Fruit fly (Drosophila melanogaster) whole organism, embryonic: Measurements from ENCODE around the gene CG17754.
A peak's percentile ranks its signal among the peaks of the same experiment; 100 is the strongest.

ENCODE experiments used
- CG10431 ChIP-seq: fragments of 200-800 bp; sonication (Bioruptor generic); optimal IDR thresholded peaks from 3 replicates; lab custom pipeline; 2018; ENCODE audit warnings: missing biosample characterization, mild to moderate bottlenecking, missing genetic modification characterization
- CG10979 ChIP-seq: fragments of 200-800 bp; sonication (Bioruptor generic); optimal IDR thresholded peaks from 2 replicates; lab custom pipeline; 2018; ENCODE audit warnings: missing biosample characterization, mild to moderate bottlenecking, missing genetic modification characterization, moderate library complexity
- CG11093 ChIP-seq: fragments of 200-800 bp; sonication (Bioruptor generic); IDR thresholded peaks from 3 replicates; pipeline ENCODE4 v1.3.6; 2022; ENCODE audit warnings: missing biosample characterization, missing genetic modification characterization
- CG14441 ChIP-seq: fragments of 200-800 bp; sonication (Bioruptor generic); IDR thresholded peaks from 2 replicates; pipeline ENCODE4 v1.3.6; 2022; ENCODE audit warnings: missing biosample characterization, missing genetic modification characterization
- CG15073 ChIP-seq: fragments of 200-800 bp; sonication (Bioruptor generic); optimal IDR thresholded peaks from 2 replicates; lab custom pipeline; 2016; ENCODE audit warnings: missing biosample characterization, missing genetic modification characterization
- CG15514 ChIP-seq: fragments of 200-800 bp; sonication (Bioruptor generic); optimal IDR thresholded peaks from 3 replicates; lab custom pipeline; 2017; ENCODE audit warnings: missing biosample characterization, missing genetic modification characterization, mild to moderate bottlenecking, moderate library complexity, missing genetic modification reagents
- CG15601 ChIP-seq: fragments of 200-800 bp; sonication (Bioruptor generic); optimal IDR thresholded peaks from 3 replicates; lab custom pipeline; 2019; ENCODE audit warnings: missing biosample characterization, mild to moderate bottlenecking, missing genetic modification characterization, moderate library complexity
- CG17568 ChIP-seq: fragments of 200-800 bp; sonication (Bioruptor generic); optimal IDR thresholded peaks from 2 replicates; lab custom pipeline; 2018; ENCODE audit warnings: missing biosample characterization, mild to moderate bottlenecking, missing genetic modification characterization, moderate library complexity
- CG17612 ChIP-seq: fragments of 200-800 bp; sonication (Bioruptor generic); IDR thresholded peaks from 2 replicates; pipeline ENCODE4 v1.3.6; 2022; ENCODE audit warnings: missing biosample characterization, missing genetic modification characterization
- CG32767 ChIP-seq: fragments of 200-800 bp; sonication (Bioruptor generic); IDR thresholded peaks from 2 replicates; pipeline ENCODE4 v1.3.6; 2022; ENCODE audit warnings: missing biosample characterization, missing genetic modification characterization
- CG3847 ChIP-seq: fragments of 200-800 bp; sonication (Bioruptor generic); IDR thresholded peaks from 2 replicates; pipeline ENCODE4 v1.3.6; 2022; ENCODE audit warnings: missing biosample characterization, missing genetic modification characterization
- CG6254 ChIP-seq: fragments of 200-800 bp; sonication (Bioruptor generic); optimal IDR thresholded peaks from 3 replicates; lab custom pipeline; 2017; ENCODE audit warnings: mild to moderate bottlenecking, missing biosample characterization, missing genetic modification reagents, missing genetic modification characterization
- CG6272 ChIP-seq: fragments of 200-800 bp; sonication (Bioruptor generic); IDR thresholded peaks from 2 replicates; pipeline ENCODE4 v1.3.6; 2022; ENCODE audit warnings: missing biosample characterization, missing genetic modification characterization
- CG7357 ChIP-seq: fragments of 200-800 bp; sonication (Bioruptor generic); IDR thresholded peaks from 3 replicates; pipeline ENCODE4 v1.3.6; 2022; ENCODE audit warnings: missing biosample characterization, missing genetic modification characterization
- CG8089 ChIP-seq: fragments of 200-800 bp; sonication (Bioruptor generic); optimal IDR thresholded peaks from 3 replicates; lab custom pipeline; 2016; ENCODE audit warnings: missing biosample characterization, missing genetic modification characterization
- CG8388 ChIP-seq: fragments of 200-800 bp; sonication (Bioruptor generic); optimal IDR thresholded peaks from 2 replicates; lab custom pipeline; 2019; ENCODE audit warnings: missing biosample characterization, mild to moderate bottlenecking, missing genetic modification characterization, moderate library complexity
- CG9215 ChIP-seq: fragments of 200-800 bp; sonication (Bioruptor generic); IDR thresholded peaks from 2 replicates; pipeline ENCODE4 v1.3.6; 2022; ENCODE audit warnings: missing biosample characterization, missing genetic modification characterization
- CG9876 ChIP-seq: fragments of 200-800 bp; sonication (Bioruptor generic); optimal IDR thresholded peaks from 2 replicates; lab custom pipeline; 2016; ENCODE audit warnings: missing biosample characterization, missing genetic modification characterization
- CkIIα-i1 ChIP-seq: fragments of 200-800 bp; sonication (Bioruptor generic); IDR thresholded peaks from 2 replicates; pipeline ENCODE4 v1.3.6; 2022; ENCODE audit warnings: missing biosample characterization, missing genetic modification characterization
- Dfd ChIP-seq, 2 experiments: fragments of >200 bp; optimal IDR thresholded peaks; 2 replicates each; lab custom pipeline; 2017; ENCODE audit warnings: missing biosample characterization in 2 of 2, missing genetic modification characterization in 2 of 2
- Dip2 ChIP-seq: fragments of 200-800 bp; sonication (Bioruptor generic); IDR thresholded peaks from 2 replicates; pipeline ENCODE4 v1.3.6; 2022; ENCODE audit warnings: missing biosample characterization, missing genetic modification characterization
- HLH54F ChIP-seq: fragments of 200-800 bp; sonication (Bioruptor generic); optimal IDR thresholded peaks from 3 replicates; lab custom pipeline; 2016; ENCODE audit warnings: missing biosample characterization, missing genetic modification characterization
- Hr51 ChIP-seq, 2 experiments: fragments of 200-800 bp; sonication (Bioruptor generic); optimal IDR thresholded peaks; 2 replicates in 1 of 2; 3 replicates in 1 of 2; lab custom pipeline; 2016 to 2018; ENCODE audit warnings: missing biosample characterization in 2 of 2, missing genetic modification characterization in 2 of 2, mild to moderate bottlenecking in 1 of 2, moderate library complexity in 1 of 2
- Sry-β ChIP-seq: fragments of 200-800 bp; sonication (Bioruptor generic); optimal IDR thresholded peaks from 2 replicates; lab custom pipeline; 2018; ENCODE audit warnings: missing biosample characterization, mild to moderate bottlenecking, missing genetic modification characterization, moderate library complexity
- Trl ChIP-seq, 3 experiments: fragments of >200 bp in 2 of 3; fragments of 200-800 bp in 1 of 3; sonication (Bioruptor generic) in 1 of 3; optimal IDR thresholded peaks; 2 replicates in 1 of 3; 3 replicates in 2 of 3; lab custom pipeline; 2016 to 2017; ENCODE audit warnings: missing biosample characterization in 1 of 3, missing genetic modification characterization in 1 of 3
- Xbp1 ChIP-seq: fragments of 200-800 bp; sonication (Bioruptor generic); optimal IDR thresholded peaks from 3 replicates; lab custom pipeline; 2016; ENCODE audit warnings: missing biosample characterization, mild to moderate bottlenecking, missing genetic modification characterization
- ase ChIP-seq: fragments of 200-800 bp; sonication (Bioruptor generic); IDR thresholded peaks from 3 replicates; pipeline ENCODE4 v1.3.6; 2022; ENCODE audit warnings: missing biosample characterization, missing genetic modification characterization
- ato ChIP-seq: fragments of 200-800 bp; sonication (Bioruptor generic); IDR thresholded peaks from 2 replicates; pipeline ENCODE4 v1.3.6; 2022; ENCODE audit warnings: missing biosample characterization, missing genetic modification characterization; ENCODE audit not compliant: partially characterized antibody
- bigmax ChIP-seq: fragments of 200-800 bp; sonication (Bioruptor generic); optimal IDR thresholded peaks from 2 replicates; lab custom pipeline; 2018; ENCODE audit warnings: missing biosample characterization, mild to moderate bottlenecking, missing genetic modification characterization
- bsh ChIP-seq, 2 experiments: fragments of 200-800 bp; sonication (Bioruptor generic); optimal IDR thresholded peaks; 2 replicates each; lab custom pipeline; 2017 to 2018; ENCODE audit warnings: mild to moderate bottlenecking in 2 of 2, missing biosample characterization in 2 of 2, missing genetic modification characterization in 2 of 2, moderate library complexity in 1 of 2
- cad ChIP-seq: fragments of >200 bp; optimal IDR thresholded peaks from 2 replicates; lab custom pipeline; 2017; ENCODE audit warnings: missing biosample characterization, missing genetic modification characterization
- caup ChIP-seq: fragments of 200-800 bp; sonication (Bioruptor generic); optimal IDR thresholded peaks from 3 replicates; lab custom pipeline; 2017; ENCODE audit warnings: missing biosample characterization, mild to moderate bottlenecking, missing genetic modification characterization, moderate library complexity; ENCODE audit not compliant: severe bottlenecking
- cg ChIP-seq: fragments of 200-800 bp; sonication (Bioruptor generic); optimal IDR thresholded peaks from 3 replicates; lab custom pipeline; 2019; ENCODE audit warnings: missing biosample characterization, mild to moderate bottlenecking, missing genetic modification characterization, moderate library complexity
- chif ChIP-seq, 2 experiments: fragments of 200-800 bp; sonication (Bioruptor generic); optimal IDR thresholded peaks; 3 replicates each; lab custom pipeline; 2016; ENCODE audit warnings: missing biosample characterization in 2 of 2, missing genetic modification characterization in 2 of 2
- eyg ChIP-seq: fragments of 200-800 bp; sonication (Bioruptor generic); optimal IDR thresholded peaks from 3 replicates; lab custom pipeline; 2016; ENCODE audit warnings: missing biosample characterization, missing genetic modification characterization
- h ChIP-seq: fragments of >200 bp; optimal IDR thresholded peaks from 2 replicates; lab custom pipeline; 2017
- mam ChIP-seq: fragments of 200-800 bp; sonication (Bioruptor generic); optimal IDR thresholded peaks from 3 replicates; lab custom pipeline; 2016; ENCODE audit warnings: missing biosample characterization, missing genetic modification characterization
- nau ChIP-seq: fragments of 200-800 bp; sonication (Bioruptor generic); optimal IDR thresholded peaks from 3 replicates; lab custom pipeline; 2017; ENCODE audit warnings: missing biosample characterization, mild to moderate bottlenecking, missing genetic modification characterization, missing genetic modification reagents
- nmo ChIP-seq: fragments of 200-800 bp; sonication (Bioruptor generic); optimal IDR thresholded peaks from 2 replicates; lab custom pipeline; 2018; ENCODE audit warnings: missing biosample characterization, mild to moderate bottlenecking, missing genetic modification characterization, moderate library complexity
- nom ChIP-seq: fragments of 200-800 bp; sonication (Bioruptor generic); optimal IDR thresholded peaks from 2 replicates; lab custom pipeline; 2017; ENCODE audit warnings: missing biosample characterization, missing genetic modification characterization, mild to moderate bottlenecking, moderate library complexity, missing genetic modification reagents
- org-1 ChIP-seq: fragments of 200-800 bp; sonication (Bioruptor generic); optimal IDR thresholded peaks from 2 replicates; lab custom pipeline; 2017; ENCODE audit warnings: missing biosample characterization, missing genetic modification characterization
- prd ChIP-seq, 3 experiments: fragments of >200 bp in 2 of 3; fragments of 200-800 bp in 1 of 3; sonication (Bioruptor generic) in 1 of 3; optimal IDR thresholded peaks in 2 of 3; IDR thresholded peaks in 1 of 3; 2 replicates in 2 of 3; 3 replicates in 1 of 3; pipeline versions ENCODE4 v1.3.6 to Lab custom; 2017 to 2022; ENCODE audit warnings: missing biosample characterization in 1 of 3, missing genetic modification characterization in 1 of 3
- pzg ChIP-seq: fragments of 200-800 bp; sonication (Bioruptor generic); optimal IDR thresholded peaks from 3 replicates; lab custom pipeline; 2018; ENCODE audit warnings: missing biosample characterization, mild to moderate bottlenecking, missing genetic modification characterization, moderate library complexity
- sr ChIP-seq: fragments of 200-800 bp; sonication (Bioruptor generic); IDR thresholded peaks from 3 replicates; pipeline ENCODE4 v1.3.6; 2022; ENCODE audit warnings: missing biosample characterization, missing genetic modification characterization
- tap ChIP-seq: fragments of 200-800 bp; optimal IDR thresholded peaks from 3 replicates; lab custom pipeline; 2019; ENCODE audit warnings: missing biosample characterization, mild to moderate bottlenecking, missing genetic modification characterization, moderate library complexity
- tna ChIP-seq: fragments of 200-800 bp; sonication (Bioruptor generic); IDR thresholded peaks from 2 replicates; pipeline ENCODE4 v1.3.6; 2022; ENCODE audit warnings: missing biosample characterization, missing genetic modification characterization; ENCODE audit not compliant: partially characterized antibody
- tx ChIP-seq: fragments of 200-800 bp; sonication (Bioruptor generic); optimal IDR thresholded peaks from 2 replicates; lab custom pipeline; 2016; ENCODE audit warnings: missing biosample characterization, missing genetic modification characterization
- vnd ChIP-seq: fragments of 200-800 bp; sonication (Bioruptor generic); IDR thresholded peaks from 3 replicates; pipeline ENCODE4 v1.3.6; 2022; ENCODE audit warnings: missing biosample characterization, missing genetic modification characterization; ENCODE audit not compliant: partially characterized antibody
- zf30C ChIP-seq: fragments of 200-800 bp; sonication (Bioruptor generic); optimal IDR thresholded peaks from 3 replicates; lab custom pipeline; 2018; ENCODE audit warnings: missing biosample characterization, mild to moderate bottlenecking, missing genetic modification characterization

Gene CG17754

DNA sequence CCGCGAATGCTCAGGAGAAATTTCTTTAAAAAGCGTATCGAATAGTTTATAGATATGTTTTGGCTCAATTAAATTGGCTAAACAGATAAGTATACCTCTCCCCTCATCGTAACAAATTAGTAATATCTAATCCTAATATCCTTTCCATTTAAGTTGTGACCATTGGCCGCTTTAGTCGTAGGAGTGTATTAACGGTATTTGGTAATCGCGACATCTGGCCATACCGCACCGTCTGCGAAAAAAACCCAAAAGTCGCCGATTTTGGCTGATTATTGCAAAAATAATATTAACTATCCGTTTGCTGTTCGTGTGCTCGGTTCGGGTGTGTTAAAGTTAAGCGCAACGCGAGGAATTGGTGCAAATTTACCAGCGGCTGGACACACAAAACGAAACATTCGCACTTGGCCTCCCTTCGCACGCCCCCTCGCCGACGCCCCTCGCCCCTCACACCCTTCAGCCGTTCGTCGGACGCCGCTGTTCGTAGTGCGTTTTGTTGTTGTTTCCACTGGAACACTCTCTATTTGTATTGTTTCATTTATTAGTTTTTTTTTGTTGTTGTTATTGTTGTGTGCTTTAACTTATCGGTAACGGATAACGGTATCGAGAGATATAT, 2.9 kb upstream of the CG17754 start, which contains the start of the genes amx and Dsor1 (continued):
- TF ChIP-seq org-1 (GFP tag; lab: Kevin White, UChicago), result no peak
- no peak for TF ChIP-seq CG14441 (GFP tag; lab: Robert Waterston, UW)
- no peak for TF ChIP-seq HLH54F
- TF ChIP-seq CG32767 (GFP tag; lab: Robert Waterston, UW), result no peak
- TF ChIP-seq CG6272, result no peak
- no peak for TF ChIP-seq CG6254 (GFP tag; lab: Kevin White, UChicago)
- no peak for TF ChIP-seq CG17568 (GFP tag; lab: Kevin White, UChicago)
- no peak for TF ChIP-seq nau (GFP tag; lab: Kevin White, UChicago)
- no peak for TF ChIP-seq vnd (GFP tag; lab: Robert Waterston, UW)
- no peak for TF ChIP-seq Sry-β (GFP tag; lab: Kevin White, UChicago)
- TF ChIP-seq cg (GFP tag; lab: Kevin White, UChicago), result no peak
- TF ChIP-seq prd (optimal IDR thresholded peaks at IDR 0.05; lab: Kevin White, UChicago), result no peak
- no peak for TF ChIP-seq prd (GFP tag; IDR thresholded peaks at IDR 0.05; lab: Robert Waterston, UW)
- TF ChIP-seq cad (GFP tag; lab: Kevin White, UChicago), result no peak
- no peak for TF ChIP-seq CG15601 (tag; lab: Kevin White, UChicago)
- no peak for TF ChIP-seq h (lab: Kevin White, UChicago)
- TF ChIP-seq CG10979, result no peak
- TF ChIP-seq tx (GFP tag; lab: Kevin White, UChicago), result no peak
- no peak for TF ChIP-seq CG10431 (GFP tag; lab: Kevin White, UChicago)
- no peak for TF ChIP-seq Trl (optimal IDR thresholded peaks at IDR 0.05; lab: Kevin White, UChicago)
- TF ChIP-seq Trl (GFP tag; optimal IDR thresholded peaks at IDR 0.05; lab: Kevin White, UChicago), result no peak
- no peak for TF ChIP-seq bigmax (GFP tag; lab: Kevin White, UChicago)
- TF ChIP-seq CG17612 (GFP tag; lab: Robert Waterston, UW), result no peak
- TF ChIP-seq CG8089 (GFP tag; lab: Kevin White, UChicago), result no peak
- no peak for TF ChIP-seq CG7357
- TF ChIP-seq CG11093 (GFP tag; lab: Robert Waterston, UW), result no peak
- TF ChIP-seq CG15073, result no peak
- no peak for TF ChIP-seq CG15514 (GFP tag; lab: Kevin White, UChicago)
- no peak for TF ChIP-seq mam
- TF ChIP-seq eyg, result no peak
- TF ChIP-seq ato, result no peak
- no peak for TF ChIP-seq CG8388
- no peak for TF ChIP-seq bsh (GFP tag; optimal IDR thresholded peaks at IDR 0.05; lab: Kevin White, UChicago)
- no peak for TF ChIP-seq Dip2 (GFP tag; lab: Robert Waterston, UW)
- no peak for TF ChIP-seq ase (GFP tag; lab: Robert Waterston, UW)
- no peak for TF ChIP-seq tap (tag; lab: Kevin White, UChicago)
- TF ChIP-seq sr (GFP tag; lab: Robert Waterston, UW), result no peak
- TF ChIP-seq tna (GFP tag; lab: Robert Waterston, UW), result no peak
- TF ChIP-seq nmo (GFP tag; lab: Kevin White, UChicago), result peak; percentile 20
- TF ChIP-seq CG9215 (GFP tag; lab: Robert Waterston, UW), result no peak
- TF ChIP-seq Dfd (GFP tag; optimal IDR thresholded peaks at IDR 0.05; lab: Kevin White, UChicago), result no peak
- no peak for TF ChIP-seq CkIIα-i1
- no peak for TF ChIP-seq Xbp1 (GFP tag; lab: Kevin White, UChicago)
- no peak for TF ChIP-seq CG3847 (GFP tag; lab: Robert Waterston, UW)
- no peak for TF ChIP-seq caup (GFP tag; lab: Kevin White, UChicago)
- TF ChIP-seq Hr51 (GFP tag; optimal IDR thresholded peaks at IDR 0.05; lab: Kevin White, UChicago), result no peak
- no peak for TF ChIP-seq nom
- no peak for TF ChIP-seq zf30C (GFP tag; lab: Kevin White, UChicago)
- TF ChIP-seq pzg, result peak; percentile 47
- TF ChIP-seq chif (GFP tag; optimal IDR thresholded peaks at IDR 0.05; lab: Kevin White, UChicago), result no peak
- no peak for TF ChIP-seq CG9876 (GFP tag; lab: Kevin White, UChicago)
